Fruit fly (Drosophila melanogaster): ENCODE results near the gene CG7601.

The CG7601 gene

dm6 chr3R:29767236-29767635 lies 30.7 kb upstream of the CG7601 start:
- TF ChIP-seq Dfd (GFP tag; optimal IDR thresholded peaks at IDR 0.05) = peak; percentile 91
- TF ChIP-seq Sp1 (GFP tag; optimal IDR thresholded peaks at IDR 0.05) = no peak
- no peak for TF ChIP-seq br (GFP tag; optimal IDR thresholded peaks at IDR 0.05)

dm6 chr3R:29765267-29766095 lies 28.9 kb upstream of the CG7601 start, which contains the start of gene kay:
Gene kay, plus strand, starts transcription at chr3R:29765995.
- no peak for TF ChIP-seq Hr83 (GFP tag; optimal IDR thresholded peaks at IDR 0.05; ENCODE audit: poor library complexity, severe bottlenecking)
- no peak for TF ChIP-seq lola (GFP tag; optimal IDR thresholded peaks at IDR 0.05)
- TF ChIP-seq sage (GFP tag; optimal IDR thresholded peaks at IDR 0.05) = no peak
- TF ChIP-seq woc (GFP tag; optimal IDR thresholded peaks at IDR 0.05) = no peak
- TF ChIP-seq sv (GFP tag; optimal IDR thresholded peaks at IDR 0.05) = no peak
- TF ChIP-seq jim (GFP tag; optimal IDR thresholded peaks at IDR 0.05) = no peak
- TF ChIP-seq psq (GFP tag; optimal IDR thresholded peaks at IDR 0.05) = peak; percentile 29
- TF ChIP-seq dmrt93B (GFP tag; optimal IDR thresholded peaks at IDR 0.05) = no peak
- TF ChIP-seq HLH106 (tag; optimal IDR thresholded peaks at IDR 0.05) = no peak
- TF ChIP-seq CG32264 (GFP tag; optimal IDR thresholded peaks at IDR 0.05) = no peak
- TF ChIP-seq OdsH (GFP tag; optimal IDR thresholded peaks at IDR 0.05) = no peak
- peak; percentile 38 for TF ChIP-seq Sp1 (GFP tag; optimal IDR thresholded peaks at IDR 0.05)
- TF ChIP-seq Myc (optimal IDR thresholded peaks at IDR 0.05) = no peak
- peak; percentile 58 for TF ChIP-seq CrebA (GFP tag; optimal IDR thresholded peaks at IDR 0.05; ENCODE audit: borderline replicate concordance)
- peak; percentile 63 for TF ChIP-seq pan (optimal IDR thresholded peaks at IDR 0.05)
- TF ChIP-seq Hnf4 (GFP tag; optimal IDR thresholded peaks at IDR 0.05) = no peak
- TF ChIP-seq dl (GFP tag; optimal IDR thresholded peaks at IDR 0.05; ENCODE audit: insufficient read depth in 1 of 2, partially characterized antibody in 2 of 2) = no peak
- no peak for TF ChIP-seq N (GFP tag; optimal IDR thresholded peaks at IDR 0.05)
- no peak for TF ChIP-seq GATAd (GFP tag; optimal IDR thresholded peaks at IDR 0.05)
- no peak for TF ChIP-seq Mio (GFP tag; optimal IDR thresholded peaks at IDR 0.05)
- peak; percentile 32 for TF ChIP-seq h (GFP tag; optimal IDR thresholded peaks at IDR 0.05)
- no peak for TF ChIP-seq foxo (GFP tag; optimal IDR thresholded peaks at IDR 0.05)
- TF ChIP-seq tai (GFP tag; optimal IDR thresholded peaks at IDR 0.05) = no peak
- TF ChIP-seq CG9705 (GFP tag; optimal IDR thresholded peaks at IDR 0.05) = no peak
- TF ChIP-seq Dfd (GFP tag; optimal IDR thresholded peaks at IDR 0.05) = no peak
- peak; percentile 15 for TF ChIP-seq Jra (GFP tag; optimal IDR thresholded peaks at IDR 0.05)
- no peak for TF ChIP-seq brk (GFP tag; optimal IDR thresholded peaks at IDR 0.05)
- TF ChIP-seq rgr (GFP tag; optimal IDR thresholded peaks at IDR 0.05) = no peak
- no peak for TF ChIP-seq fru (GFP tag; optimal IDR thresholded peaks at IDR 0.05)
- no peak for TF ChIP-seq Rel (GFP tag; optimal IDR thresholded peaks at IDR 0.05)
- TF ChIP-seq Rel (tag; optimal IDR thresholded peaks at IDR 0.05) = peak; percentile 84
- peak; percentile 6 for TF ChIP-seq Vsx2 (GFP tag; optimal IDR thresholded peaks at IDR 0.05; ENCODE audit: partially characterized antibody)
- TF ChIP-seq Hr78 (GFP tag; optimal IDR thresholded peaks at IDR 0.05) = no peak
- TF ChIP-seq ey (GFP tag; optimal IDR thresholded peaks at IDR 0.05) = no peak
- TF ChIP-seq Abd-B (GFP tag; optimal IDR thresholded peaks at IDR 0.05) = no peak
- TF ChIP-seq br (GFP tag; optimal IDR thresholded peaks at IDR 0.05) = peak; percentile 16
- TF ChIP-seq usp (GFP tag; optimal IDR thresholded peaks at IDR 0.05) = no peak
- no peak for TF ChIP-seq dsf (GFP tag; optimal IDR thresholded peaks at IDR 0.05; ENCODE audit: borderline replicate concordance)
- peak; percentile 31 for TF ChIP-seq Dif (GFP tag; optimal IDR thresholded peaks at IDR 0.05; ENCODE audit: partially characterized antibody)

Data from whole organism, wandering third instar larva.